Worm (Caenorhabditis elegans) whole organism, L1 larva: ENCODE results near the gene ttr-24.

ENCODE experiments used
- C16A3.4 ChIP-seq: fragments of 150-350 bp; optimal IDR thresholded peaks from 2 replicates; lab custom pipeline; 2014; ENCODE audit warnings: missing biosample characterization, missing genetic modification characterization
- Y116A8C.19 ChIP-seq: sonication (generic microtip); optimal IDR thresholded peaks from 2 replicates; lab custom pipeline; 2016; ENCODE audit warnings: missing compliant biosample characterization, missing genetic modification characterization, borderline replicate concordance
- blmp-1 ChIP-seq: fragments of 150-350 bp; optimal IDR thresholded peaks from 2 replicates; lab custom pipeline; 2014; ENCODE audit warnings: missing biosample characterization, missing genetic modification characterization
- dsc-1 ChIP-seq: sonication (generic microtip); optimal IDR thresholded peaks from 2 replicates; lab custom pipeline; 2016; ENCODE audit warnings: mild to moderate bottlenecking, missing genetic modification characterization, missing compliant biosample characterization
- efl-1 ChIP-seq, 4 experiments: fragments of 150-350 bp; optimal IDR thresholded peaks in 3 of 4; peaks in 1 of 4; 1 replicate in 1 of 4; 2 replicates in 3 of 4; lab custom pipeline; 2014; ENCODE audit warnings: missing biosample characterization in 2 of 4, missing genetic modification characterization in 2 of 4, missing genetic modification reagents in 2 of 4
- egl-13 ChIP-seq: sonication (generic microtip); optimal IDR thresholded peaks from 2 replicates; lab custom pipeline; 2016; ENCODE audit warnings: missing genotype, missing genetic modification reagents, missing genetic modification characterization, missing compliant biosample characterization
- egl-27 ChIP-seq, 2 experiments: fragments of 150-350 bp in 1 of 2; sonication (generic microtip); optimal IDR thresholded peaks; 3 replicates each; lab custom pipeline; 2017 to 2018; ENCODE audit warnings: missing biosample characterization in 2 of 2, missing genetic modification characterization in 2 of 2, missing genetic modification reagents in 2 of 2
- elt-2 ChIP-seq: sonication (generic microtip); optimal IDR thresholded peaks from 2 replicates; lab custom pipeline; 2016; ENCODE audit warnings: missing genetic modification characterization, mild to moderate bottlenecking, inconsistent platforms, missing compliant biosample characterization, missing genetic modification reagents
- elt-3 ChIP-seq, 6 experiments: fragments of 150-350 bp in 1 of 6; sonication (generic microtip); optimal IDR thresholded peaks; 2 replicates each; lab custom pipeline; 2017 to 2018; ENCODE audit warnings: missing biosample characterization in 6 of 6, missing genetic modification characterization in 6 of 6, inconsistent platforms in 1 of 6
- fkh-4 ChIP-seq: sonication (generic microtip); optimal IDR thresholded peaks from 2 replicates; lab custom pipeline; 2016; ENCODE audit warnings: missing compliant biosample characterization, missing genetic modification characterization, borderline replicate concordance
- fos-1 ChIP-seq: fragments of 150-350 bp; optimal IDR thresholded peaks from 2 replicates; lab custom pipeline; 2014; ENCODE audit warnings: missing biosample characterization, missing genetic modification characterization
- hlh-4 ChIP-seq: sonication (generic microtip); optimal IDR thresholded peaks from 2 replicates; lab custom pipeline; 2016; ENCODE audit warnings: mild to moderate bottlenecking, missing genetic modification characterization, missing compliant biosample characterization
- hpl-2 ChIP-seq: fragments of 150-350 bp; optimal IDR thresholded peaks from 2 replicates; lab custom pipeline; 2014; ENCODE audit warnings: missing biosample characterization, missing genetic modification reagents, missing genetic modification characterization
- irx-1 ChIP-seq: sonication (generic microtip); optimal IDR thresholded peaks from 2 replicates; lab custom pipeline; 2016; ENCODE audit warnings: missing genetic modification characterization, missing compliant biosample characterization
- jun-1 ChIP-seq: fragments of 150-350 bp; optimal IDR thresholded peaks from 2 replicates; lab custom pipeline; 2014; ENCODE audit warnings: missing biosample characterization, missing genetic modification reagents, missing genetic modification characterization
- lin-14 ChIP-seq: fragments of 200-800 bp; sonication (Bioruptor generic); optimal IDR thresholded peaks from 2 replicates; lab custom pipeline; 2018; ENCODE audit warnings: mild to moderate bottlenecking, missing genetic modification characterization, moderate library complexity, missing compliant biosample characterization
- lin-35 ChIP-seq, 2 experiments: fragments of 150-350 bp; optimal IDR thresholded peaks; 2 replicates each; lab custom pipeline; 2014; ENCODE audit warnings: missing biosample characterization in 2 of 2, missing genetic modification characterization in 2 of 2, missing genetic modification reagents in 2 of 2
- lin-39 ChIP-seq: fragments of 150-350 bp; optimal IDR thresholded peaks from 2 replicates; lab custom pipeline; 2014; ENCODE audit warnings: missing biosample characterization, missing genetic modification reagents, missing genetic modification characterization
- lsy-2 ChIP-seq, 2 experiments: fragments of 150-350 bp; optimal IDR thresholded peaks; 2 replicates each; lab custom pipeline; 2014; ENCODE audit warnings: missing biosample characterization in 2 of 2, missing genetic modification characterization in 2 of 2
- mdl-1 ChIP-seq, 2 experiments: fragments of 150-350 bp; optimal IDR thresholded peaks; 2 replicates each; lab custom pipeline; 2014 to 2017; ENCODE audit warnings: missing biosample characterization in 2 of 2, missing genetic modification characterization in 2 of 2, inconsistent platforms in 1 of 2
- mep-1 ChIP-seq: fragments of 150-350 bp; optimal IDR thresholded peaks from 2 replicates; lab custom pipeline; 2014; ENCODE audit warnings: missing biosample characterization, missing genetic modification characterization
- nhr-19 ChIP-seq: fragments of 200-800 bp; sonication (Bioruptor generic); conservative IDR thresholded peaks from 2 replicates; pipeline ENCODE4 v1.3.6; 2022; ENCODE audit warnings: missing genetic modification characterization, missing compliant biosample characterization
- nhr-20 ChIP-seq: sonication (generic microtip); optimal IDR thresholded peaks from 2 replicates; lab custom pipeline; 2016; ENCODE audit warnings: mild to moderate bottlenecking, missing genetic modification characterization, missing compliant biosample characterization
- nhr-237 ChIP-seq: fragments of 150-350 bp; optimal IDR thresholded peaks from 2 replicates; lab custom pipeline; 2014; ENCODE audit warnings: missing biosample characterization, missing genetic modification characterization
- nhr-47 ChIP-seq: sonication (generic microtip); optimal IDR thresholded peaks from 2 replicates; lab custom pipeline; 2016; ENCODE audit warnings: mild to moderate bottlenecking, missing genetic modification characterization, moderate library complexity, missing compliant biosample characterization
- nhr-71 ChIP-seq: sonication (generic microtip); optimal IDR thresholded peaks from 2 replicates; lab custom pipeline; 2016; ENCODE audit warnings: mild to moderate bottlenecking, missing genetic modification characterization, moderate library complexity, missing compliant biosample characterization
- nhr-77 ChIP-seq: fragments of 150-350 bp; optimal IDR thresholded peaks from 2 replicates; lab custom pipeline; 2014; ENCODE audit warnings: missing biosample characterization, missing genetic modification characterization
- nhr-84 ChIP-seq: sonication (generic microtip); optimal IDR thresholded peaks from 2 replicates; lab custom pipeline; 2017; ENCODE audit warnings: missing biosample characterization, missing genetic modification characterization
- pag-3 ChIP-seq: sonication (generic microtip); optimal IDR thresholded peaks from 2 replicates; lab custom pipeline; 2017; ENCODE audit warnings: missing genetic modification characterization, mild to moderate bottlenecking, missing compliant biosample characterization, antibody characterized with exemption, borderline replicate concordance; ENCODE audit not compliant: insufficient read depth
- pax-3 ChIP-seq: fragments of 200-800 bp; sonication (Bioruptor generic); optimal IDR thresholded peaks from 2 replicates; lab custom pipeline; 2018; ENCODE audit warnings: mild to moderate bottlenecking, missing genetic modification characterization, moderate library complexity, missing compliant biosample characterization
- rnt-1 ChIP-seq: sonication (generic microtip); optimal IDR thresholded peaks from 2 replicates; lab custom pipeline; 2016; ENCODE audit warnings: mild to moderate bottlenecking, missing genetic modification characterization, moderate library complexity, missing compliant biosample characterization
- skn-1 ChIP-seq: fragments of 150-350 bp; optimal IDR thresholded peaks from 2 replicates; lab custom pipeline; 2014; ENCODE audit warnings: missing biosample characterization, missing genetic modification characterization
- snpc-4 ChIP-seq: fragments of 150-350 bp; optimal IDR thresholded peaks from 2 replicates; lab custom pipeline; 2014; ENCODE audit warnings: missing biosample characterization, missing genetic modification characterization
- snu-23 ChIP-seq: sonication (generic microtip); optimal IDR thresholded peaks from 2 replicates; lab custom pipeline; 2016; ENCODE audit warnings: missing genetic modification characterization, missing compliant biosample characterization
- sptf-1 ChIP-seq: fragments of 150-350 bp; optimal IDR thresholded peaks from 2 replicates; lab custom pipeline; 2014; ENCODE audit warnings: missing biosample characterization, missing genetic modification characterization
- swsn-7 ChIP-seq: sonication (generic microtip); optimal IDR thresholded peaks from 2 replicates; lab custom pipeline; 2016; ENCODE audit warnings: missing genetic modification characterization, missing compliant biosample characterization
- tbx-2 ChIP-seq: sonication (generic microtip); optimal IDR thresholded peaks from 2 replicates; lab custom pipeline; 2016; ENCODE audit warnings: missing genetic modification characterization, missing compliant biosample characterization
- unc-130 ChIP-seq: fragments of 150-350 bp; optimal IDR thresholded peaks from 2 replicates; lab custom pipeline; 2017; ENCODE audit warnings: missing biosample characterization, missing genetic modification characterization, inconsistent platforms
- unc-62 ChIP-seq: fragments of 150-350 bp; optimal IDR thresholded peaks from 2 replicates; lab custom pipeline; 2014; ENCODE audit warnings: missing biosample characterization, missing genetic modification reagents, missing genetic modification characterization
- ztf-4 ChIP-seq: fragments of 150-350 bp; optimal IDR thresholded peaks from 2 replicates; lab custom pipeline; 2014; ENCODE audit warnings: missing biosample characterization, missing genetic modification characterization

The ttr-24 gene

DNA sequence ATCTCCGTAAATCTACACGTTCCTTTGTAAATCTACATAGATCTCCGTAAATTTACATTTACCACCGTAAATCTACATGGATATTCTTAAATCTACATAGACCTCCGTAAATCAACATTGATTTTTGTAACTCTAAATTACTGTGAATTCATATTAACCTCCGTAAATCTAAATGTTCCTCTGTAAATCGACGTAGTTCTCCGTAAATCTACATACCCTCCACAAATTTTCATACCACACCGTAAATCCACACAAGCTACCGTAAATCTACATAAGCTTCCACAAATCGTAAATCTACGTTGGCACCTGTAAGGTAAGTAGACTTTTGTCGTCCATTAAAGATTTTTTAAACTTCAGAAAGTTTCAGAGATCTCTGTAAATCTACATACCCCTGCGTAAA, 28.7 kb upstream of the ttr-24 start:
- TF ChIP-seq lsy-2 (tag; optimal IDR thresholded peaks at IDR 0.05; lab: Kevin White, UChicago) (no peak), blmp-1 (tag; lab: Kevin White, UChicago) (no peak), hlh-4 (tag; lab: Kevin White, UChicago) (no peak), lin-35 (GFP tag; optimal IDR thresholded peaks at IDR 0.05; lab: Kevin White, UChicago) (no peak), egl-27 (tag; optimal IDR thresholded peaks at IDR 0.05; lab: Kevin White, UChicago) (no peak), fos-1 (no peak), pax-3 (tag; lab: Kevin White, UChicago) (no peak), egl-13 (tag; lab: Kevin White, UChicago) (no peak), lin-14 (no peak), fkh-4 (tag; lab: Kevin White, UChicago) (no peak), Y116A8C.19 (tag; lab: Kevin White, UChicago) (no peak), skn-1 (tag; lab: Kevin White, UChicago) (no peak), sptf-1 (no peak), irx-1 (no peak), nhr-84 (tag; lab: Kevin White, UChicago) (no peak)

DNA sequence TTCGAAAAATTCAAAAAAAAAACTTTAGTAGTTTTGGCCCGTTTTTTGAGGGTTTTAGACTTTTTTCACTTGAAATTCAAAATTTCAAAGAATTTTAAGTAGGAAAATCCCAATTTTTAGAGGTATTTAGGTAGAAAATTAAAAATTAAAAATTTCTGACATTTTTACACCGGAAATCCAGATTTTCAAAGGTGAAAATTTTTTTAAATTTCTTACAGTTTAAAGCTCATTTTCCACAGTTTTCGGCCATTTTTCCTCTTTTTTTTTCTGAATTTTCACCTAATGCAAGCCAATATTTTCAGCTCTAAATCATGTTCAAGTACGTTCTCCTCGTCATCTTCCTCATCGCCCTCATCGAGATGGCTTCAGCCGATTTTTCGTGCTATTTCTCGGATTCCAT, 25.9 kb upstream of the ttr-24 start, which contains the start of gene txt-14:
Gene txt-14 (plus strand): TSS at position 301 of the 400 bp plus-strand sequence.
- TF ChIP-seq mep-1 (tag; lab: Kevin White, UChicago) (no peak), nhr-237 (tag; lab: Kevin White, UChicago) (no peak), nhr-20 (no peak), swsn-7 (tag; lab: Kevin White, UChicago) (no peak), hpl-2 (GFP tag; lab: Kevin White, UChicago) (no peak), elt-2 (tag; lab: Kevin White, UChicago) (no peak), egl-27 (tag; optimal IDR thresholded peaks at IDR 0.05; lab: Kevin White, UChicago) (no peak), nhr-19 (no peak), jun-1 (tag; lab: Kevin White, UChicago) (no peak)
- TF ChIP-seq, all 84 proteins: peak for 0

DNA sequence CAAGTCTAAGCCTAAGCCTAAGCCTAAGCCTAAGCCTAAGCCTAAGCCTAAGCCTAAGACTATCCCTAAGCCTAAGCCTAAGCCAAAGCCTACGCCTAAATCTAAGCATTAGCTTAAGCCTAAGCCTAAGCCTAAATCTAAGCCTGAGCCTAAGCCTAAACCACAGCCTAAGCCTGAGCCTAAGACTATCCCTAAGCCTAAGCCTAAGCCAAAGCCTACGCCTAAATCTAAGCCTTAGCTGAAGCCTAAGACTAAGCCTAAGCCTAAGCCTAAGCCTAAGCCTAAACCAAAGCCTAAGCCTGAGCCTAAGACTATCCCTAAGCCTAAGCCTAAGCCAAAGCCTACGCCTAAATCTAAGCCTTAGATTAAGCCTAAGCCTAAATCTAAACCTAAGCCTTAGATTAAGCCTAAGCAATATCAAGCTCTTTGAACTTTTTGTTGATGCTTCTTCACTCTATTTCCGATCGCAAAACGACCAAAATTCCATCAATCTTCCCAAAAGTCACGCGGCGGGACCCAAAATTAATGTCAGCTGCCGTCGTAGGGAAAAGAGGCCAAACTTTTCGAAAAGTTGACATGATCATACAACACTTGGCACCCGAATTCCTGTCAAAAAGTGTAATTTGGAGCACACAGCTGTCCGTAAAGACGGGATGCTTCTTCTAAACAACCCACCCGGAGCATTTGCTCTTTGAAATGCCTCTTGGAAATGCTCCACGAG, 25.1 kb upstream of the ttr-24 start:
- peak; percentile 74 for TF ChIP-seq fkh-4 (tag; lab: Kevin White, UChicago)
- TF ChIP-seq pag-3 (tag; lab: Kevin White, UChicago), result peak; percentile 66
- TF ChIP-seq nhr-77 (tag; lab: Kevin White, UChicago), result no peak
- peak; percentile 89 for TF ChIP-seq nhr-71 (tag; lab: Kevin White, UChicago)
- TF ChIP-seq lin-35 (GFP tag; optimal IDR thresholded peaks at IDR 0.05; lab: Kevin White, UChicago), result peak in 1 of 2 experiments; percentile 19
- TF ChIP-seq ztf-4 (tag; lab: Kevin White, UChicago), result peak; percentile 27
- peak; percentile 3 for TF ChIP-seq snpc-4 (tag; lab: Kevin White, UChicago)
- TF ChIP-seq unc-62, result no peak
- peak; percentile 80 for TF ChIP-seq dsc-1 (tag; lab: Kevin White, UChicago)
- TF ChIP-seq lin-39 (tag; lab: Kevin White, UChicago), result peak; percentile 74
- peak; percentile 90 for TF ChIP-seq nhr-19
- no peak for TF ChIP-seq sptf-1
- no peak for TF ChIP-seq nhr-47 (tag; lab: Kevin White, UChicago)
- TF ChIP-seq rnt-1 (tag; lab: Kevin White, UChicago), result peak; percentile 83
- TF ChIP-seq lsy-2 (tag; optimal IDR thresholded peaks at IDR 0.05; lab: Kevin White, UChicago), result peak; percentile 44 to 63
- peak; percentile 61 for TF ChIP-seq snu-23
- TF ChIP-seq tbx-2 (tag; lab: Kevin White, UChicago), result peak; percentile 49
- TF ChIP-seq C16A3.4 (tag; lab: Kevin White, UChicago), result peak; percentile 21
- peak; percentile 24 for TF ChIP-seq swsn-7 (tag; lab: Kevin White, UChicago)
- TF ChIP-seq unc-130, result peak; percentile 76
- TF ChIP-seq mdl-1 (tag; optimal IDR thresholded peaks at IDR 0.05; lab: Kevin White, UChicago), result peak in 1 of 2 experiments; percentile 46
- TF ChIP-seq elt-3 (tag; optimal IDR thresholded peaks at IDR 0.05; lab: Kevin White, UChicago), result no peak
- peak; percentile 5 to 19 for TF ChIP-seq efl-1 (optimal IDR thresholded peaks at IDR 0.05; lab: Kevin White, UChicago)
- peak in 1 of 2 experiments; percentile 77 for TF ChIP-seq efl-1 (GFP tag; optimal IDR thresholded peaks at IDR 0.05 in 1 of 2; lab: Kevin White, UChicago)
- TF ChIP-seq lin-14, result peak; percentile 85
- TF ChIP-seq nhr-20, result peak; percentile 44
- TF ChIP-seq, all 84 proteins: peak for 20
